Worm (Caenorhabditis elegans): ENCODE measurements around the gene nlp-49.

The nlp-49 gene

DNA sequence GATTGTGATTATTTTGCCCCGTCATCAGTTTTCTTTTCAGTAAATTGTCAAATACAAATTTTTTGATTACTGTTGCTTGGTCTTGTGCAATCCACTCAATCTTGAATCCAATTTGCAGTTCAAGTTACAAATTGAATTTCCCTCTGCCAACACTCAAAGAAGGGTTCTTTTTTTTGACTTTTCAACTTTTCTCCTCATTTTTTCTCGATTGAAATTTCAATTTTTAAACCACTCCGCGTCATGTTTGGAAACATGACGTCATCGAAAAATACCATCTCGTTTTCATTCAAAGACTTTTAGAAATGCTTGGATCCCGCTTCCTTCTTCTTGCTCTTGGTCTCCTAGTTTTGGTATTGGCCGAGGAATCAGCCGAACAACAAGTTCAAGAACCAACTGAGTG is 18.9 kb upstream of the nlp-49 start, which contains the start of gene flp-7:
TSS of gene flp-7 (plus strand) at position 301 of the 400 bp plus-strand sequence.
- TF ChIP-seq ets-7 (tag; optimal IDR thresholded peaks at IDR 0.05) = no peak
- no peak for TF ChIP-seq sea-1 (GFP tag; conservative IDR thresholded peaks at IDR 0.05)
- no peak for TF ChIP-seq tra-4 (tag; optimal IDR thresholded peaks at IDR 0.05)
- TF ChIP-seq pes-1 (GFP tag; IDR thresholded peaks at IDR 0.05) = no peak
- no peak for TF ChIP-seq hmg-4 (GFP tag; optimal IDR thresholded peaks at IDR 0.05)
- no peak for TF ChIP-seq flt-1 (GFP tag; IDR thresholded peaks at IDR 0.05)
- TF ChIP-seq tbx-11 (GFP tag; IDR thresholded peaks at IDR 0.05) = no peak
- TF ChIP-seq ceh-36 (tag; optimal IDR thresholded peaks at IDR 0.05) = no peak
- no peak for TF ChIP-seq hmbx-1 (tag; optimal IDR thresholded peaks at IDR 0.05)
- no peak for TF ChIP-seq F13C5.2 (tag; optimal IDR thresholded peaks at IDR 0.05)
- TF ChIP-seq B0310.2 (tag; optimal IDR thresholded peaks at IDR 0.05) = no peak
- no peak for TF ChIP-seq tbx-37 (GFP tag; conservative IDR thresholded peaks at IDR 0.05)
- TF ChIP-seq ama-1 (optimal IDR thresholded peaks at IDR 0.05) = no peak
- no peak for TF ChIP-seq hnd-1 (tag; optimal IDR thresholded peaks at IDR 0.05)
- no peak for TF ChIP-seq aly-1 (tag; optimal IDR thresholded peaks at IDR 0.05)
- no peak for TF ChIP-seq ceh-13 (GFP tag; optimal IDR thresholded peaks at IDR 0.05)

DNA sequence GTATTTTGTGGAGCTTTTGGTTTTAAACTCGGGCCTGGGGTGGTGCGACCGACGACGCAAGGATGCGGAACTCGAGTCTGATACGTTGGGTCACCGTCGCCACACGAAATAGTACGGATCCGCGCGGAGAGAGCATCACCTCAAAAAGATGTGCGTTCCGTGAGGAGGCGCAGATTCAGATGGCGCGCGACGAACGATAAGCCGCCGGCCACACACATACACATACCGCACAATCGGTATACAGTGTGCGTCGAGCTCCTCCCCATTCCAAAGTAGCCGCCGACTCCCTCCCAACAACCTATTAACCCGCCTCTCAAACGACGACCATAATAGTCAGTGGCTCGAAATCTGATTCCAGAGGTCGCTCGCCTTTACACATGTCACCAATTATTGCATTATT is 14.4 kb upstream of the nlp-49 start, which contains the start of gene F49E10.2:
TSS of gene F49E10.2 (plus strand) at position 301 of the 400 bp plus-strand sequence.
- TF ChIP-seq flt-1 (GFP tag; IDR thresholded peaks at IDR 0.05) (no peak), ama-1 (optimal IDR thresholded peaks at IDR 0.05) (no peak), ceh-36 (tag; optimal IDR thresholded peaks at IDR 0.05) (no peak), aly-1 (tag; optimal IDR thresholded peaks at IDR 0.05) (no peak), sea-1 (GFP tag; conservative IDR thresholded peaks at IDR 0.05) (no peak), B0310.2 (tag; optimal IDR thresholded peaks at IDR 0.05) (no peak), pes-1 (GFP tag; IDR thresholded peaks at IDR 0.05) (no peak), hmg-4 (GFP tag; optimal IDR thresholded peaks at IDR 0.05) (no peak), hnd-1 (tag; optimal IDR thresholded peaks at IDR 0.05) (no peak), scrt-1 (GFP tag; IDR thresholded peaks at IDR 0.05) (no peak), ets-7 (tag; optimal IDR thresholded peaks at IDR 0.05) (no peak), tbx-11 (GFP tag; IDR thresholded peaks at IDR 0.05) (no peak), tbx-37 (GFP tag; conservative IDR thresholded peaks at IDR 0.05) (no peak), tra-4 (tag; optimal IDR thresholded peaks at IDR 0.05) (no peak), hmbx-1 (tag; optimal IDR thresholded peaks at IDR 0.05) (no peak)

ce11 chrX:5896001-5896400 is 8.5 kb upstream of the nlp-49 start:
- TF ChIP-seq sea-1 (GFP tag; conservative IDR thresholded peaks at IDR 0.05) (no peak), pes-1 (GFP tag; IDR thresholded peaks at IDR 0.05) (no peak), tbx-11 (GFP tag; IDR thresholded peaks at IDR 0.05) (no peak), B0310.2 (tag; optimal IDR thresholded peaks at IDR 0.05) (no peak), tra-4 (tag; optimal IDR thresholded peaks at IDR 0.05) (no peak), tbx-37 (GFP tag; conservative IDR thresholded peaks at IDR 0.05) (no peak), hnd-1 (tag; optimal IDR thresholded peaks at IDR 0.05) (no peak), hmbx-1 (tag; optimal IDR thresholded peaks at IDR 0.05) (no peak), hmg-4 (GFP tag; optimal IDR thresholded peaks at IDR 0.05) (no peak), F13C5.2 (tag; optimal IDR thresholded peaks at IDR 0.05) (no peak), ceh-13 (GFP tag; optimal IDR thresholded peaks at IDR 0.05) (no peak)

DNA sequence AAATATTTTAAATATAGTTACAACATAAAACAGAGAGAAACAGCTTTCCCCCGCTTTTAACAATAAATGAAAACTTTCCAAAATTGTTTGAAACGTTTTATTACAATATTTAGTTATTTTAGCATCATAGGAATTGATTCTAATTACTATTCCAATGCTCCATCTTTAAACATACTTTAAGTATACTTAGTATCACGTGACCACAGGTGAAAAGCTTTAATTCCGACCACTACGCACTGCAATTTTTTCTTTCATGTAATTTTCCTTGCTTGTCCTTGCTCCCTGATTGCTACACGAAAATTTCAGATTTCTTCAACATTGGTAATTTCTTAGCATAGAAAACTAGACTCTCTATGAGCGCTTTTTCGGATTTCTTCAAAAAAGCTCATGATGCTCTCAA is 7.4 kb upstream of the nlp-49 start, which contains the start of gene tbc-16:
TSS of gene tbc-16 (plus strand) at position 301 of the 400 bp plus-strand sequence.
- TF ChIP-seq flt-1 (GFP tag; IDR thresholded peaks at IDR 0.05) (no peak), sea-1 (GFP tag; conservative IDR thresholded peaks at IDR 0.05) (no peak), tbx-11 (GFP tag; IDR thresholded peaks at IDR 0.05) (no peak), tbx-37 (GFP tag; conservative IDR thresholded peaks at IDR 0.05) (no peak), pes-1 (GFP tag; IDR thresholded peaks at IDR 0.05) (no peak), F13C5.2 (tag; optimal IDR thresholded peaks at IDR 0.05) (no peak), ceh-36 (tag; optimal IDR thresholded peaks at IDR 0.05) (no peak), ets-7 (tag; optimal IDR thresholded peaks at IDR 0.05) (no peak), hmbx-1 (tag; optimal IDR thresholded peaks at IDR 0.05) (no peak), tra-4 (tag; optimal IDR thresholded peaks at IDR 0.05) (no peak), aly-1 (tag; optimal IDR thresholded peaks at IDR 0.05) (no peak), scrt-1 (GFP tag; IDR thresholded peaks at IDR 0.05) (no peak), ceh-13 (GFP tag; optimal IDR thresholded peaks at IDR 0.05) (no peak), B0310.2 (tag; optimal IDR thresholded peaks at IDR 0.05) (no peak), hnd-1 (tag; optimal IDR thresholded peaks at IDR 0.05) (no peak), hmg-4 (GFP tag; optimal IDR thresholded peaks at IDR 0.05) (no peak), ama-1 (optimal IDR thresholded peaks at IDR 0.05) (no peak)

DNA sequence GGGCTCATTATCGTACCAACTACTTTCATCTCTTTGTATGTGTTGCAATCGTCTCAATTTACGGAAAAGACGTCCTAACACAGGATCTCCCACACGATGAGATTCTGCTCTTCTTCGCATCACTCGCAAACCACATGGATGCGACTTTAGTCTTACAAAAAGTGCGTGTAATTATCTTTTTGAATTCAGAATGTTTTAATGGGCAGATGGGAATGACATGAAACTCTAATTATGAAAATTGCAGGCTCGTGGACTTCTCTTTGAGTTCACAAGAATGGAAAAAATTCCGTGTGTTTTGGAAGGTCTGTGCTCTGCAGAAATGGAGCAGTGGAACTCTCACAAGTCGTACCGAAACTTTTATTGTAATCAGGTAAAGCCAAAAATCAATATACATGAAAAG is 3.0 kb upstream of the nlp-49 start:
- no peak for TF ChIP-seq pes-1 (GFP tag; IDR thresholded peaks at IDR 0.05)
- no peak for TF ChIP-seq B0310.2 (tag; optimal IDR thresholded peaks at IDR 0.05)
- no peak for TF ChIP-seq scrt-1 (GFP tag; IDR thresholded peaks at IDR 0.05)
- TF ChIP-seq tbx-11 (GFP tag; IDR thresholded peaks at IDR 0.05) = no peak
- no peak for TF ChIP-seq sea-1 (GFP tag; conservative IDR thresholded peaks at IDR 0.05)
- TF ChIP-seq F13C5.2 (tag; optimal IDR thresholded peaks at IDR 0.05) = no peak
- no peak for TF ChIP-seq flt-1 (GFP tag; IDR thresholded peaks at IDR 0.05)
- no peak for TF ChIP-seq ceh-13 (GFP tag; optimal IDR thresholded peaks at IDR 0.05)

DNA sequence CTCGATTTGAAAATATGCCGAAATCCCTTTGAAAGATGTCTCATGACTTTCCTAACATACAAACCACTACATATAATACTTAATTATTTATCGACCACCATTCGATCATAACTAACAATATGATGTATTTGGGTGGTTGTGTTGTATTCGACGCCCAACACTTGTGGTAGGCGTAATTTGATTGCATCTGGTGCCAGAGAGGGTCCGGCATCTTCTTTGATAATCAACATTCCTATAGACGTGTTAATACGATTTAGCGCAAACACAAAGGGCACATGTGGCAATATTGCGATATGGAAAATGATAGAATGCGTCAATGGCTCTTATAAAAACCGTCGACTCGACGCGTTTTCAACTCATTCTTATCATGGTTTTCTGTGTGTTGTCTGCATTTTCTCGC is 557 bp upstream of the nlp-49 start:
- TF ChIP-seq hmbx-1 (tag; optimal IDR thresholded peaks at IDR 0.05) (no peak), tra-4 (tag; optimal IDR thresholded peaks at IDR 0.05) (no peak), B0310.2 (tag; optimal IDR thresholded peaks at IDR 0.05) (no peak), ceh-36 (tag; optimal IDR thresholded peaks at IDR 0.05) (no peak), sea-1 (GFP tag; conservative IDR thresholded peaks at IDR 0.05) (no peak), pes-1 (GFP tag; IDR thresholded peaks at IDR 0.05) (no peak), scrt-1 (GFP tag; IDR thresholded peaks at IDR 0.05) (no peak), hnd-1 (tag; optimal IDR thresholded peaks at IDR 0.05) (no peak), ama-1 (optimal IDR thresholded peaks at IDR 0.05) (no peak), hmg-4 (GFP tag; optimal IDR thresholded peaks at IDR 0.05) (no peak), aly-1 (tag; optimal IDR thresholded peaks at IDR 0.05) (no peak), F13C5.2 (tag; optimal IDR thresholded peaks at IDR 0.05) (no peak), tbx-11 (GFP tag; IDR thresholded peaks at IDR 0.05) (no peak), flt-1 (GFP tag; IDR thresholded peaks at IDR 0.05) (no peak), tbx-37 (GFP tag; conservative IDR thresholded peaks at IDR 0.05) (no peak), ceh-13 (GFP tag; optimal IDR thresholded peaks at IDR 0.05) (no peak), ets-7 (tag; optimal IDR thresholded peaks at IDR 0.05) (no peak)

DNA sequence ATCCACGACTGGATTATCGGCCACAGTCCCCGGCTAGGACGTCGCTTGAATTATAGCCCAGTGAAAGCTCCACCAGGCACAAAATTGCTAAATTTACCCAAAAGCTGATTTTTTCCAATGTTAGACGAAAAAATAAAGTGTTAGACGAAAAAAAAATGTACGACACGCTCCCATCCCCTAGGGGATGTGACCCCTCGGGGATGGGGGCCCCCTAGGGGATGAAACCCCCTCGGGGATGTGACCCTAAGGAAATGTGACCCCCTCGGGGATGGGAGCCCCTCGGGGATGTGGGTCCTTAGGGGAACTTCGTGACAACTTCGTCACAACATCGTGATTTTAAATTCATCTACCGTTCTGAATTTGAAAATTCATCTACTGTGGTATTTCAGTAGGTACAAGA is 1.3 kb downstream of the nlp-49 start:
- TF ChIP-seq B0310.2 (tag; optimal IDR thresholded peaks at IDR 0.05) = no peak
- TF ChIP-seq tbx-11 (GFP tag; IDR thresholded peaks at IDR 0.05) = no peak
- TF ChIP-seq tbx-37 (GFP tag; conservative IDR thresholded peaks at IDR 0.05) = no peak; the same call in 1 of the 2 replicates
- no peak for TF ChIP-seq scrt-1 (GFP tag; IDR thresholded peaks at IDR 0.05)

Measured in whole organism, early embryonic.